Worm (Caenorhabditis elegans): Measurements from ENCODE around the gene T03F7.7.

The T03F7.7 gene

DNA sequence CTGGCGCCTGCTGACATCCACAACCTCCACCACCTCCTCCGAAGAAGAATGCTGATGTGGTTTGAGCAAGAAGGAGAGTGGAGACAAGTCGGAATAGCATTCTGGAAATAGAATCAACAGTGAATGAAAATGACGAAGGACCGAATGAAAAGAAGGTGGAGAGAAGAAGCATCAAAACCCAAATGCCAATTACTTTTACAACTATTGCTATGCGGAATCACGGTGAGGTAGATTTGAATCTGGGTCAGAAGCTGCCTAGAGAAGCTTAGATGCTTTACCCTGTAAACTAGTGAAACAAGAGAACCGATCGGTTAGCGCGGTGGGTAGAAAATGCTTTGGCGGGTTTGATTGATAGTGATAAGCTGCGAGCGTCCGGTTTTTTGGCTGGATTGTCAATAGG, 35.7 kb downstream of the T03F7.7 start, which contains the start of gene grl-7:
Gene grl-7, minus strand, starts transcription at position 101 of the 400 bp plus-strand sequence.
- no peak for TF ChIP-seq sea-2 (GFP tag; optimal IDR thresholded peaks at IDR 0.05)
- no peak for TF ChIP-seq zag-1 (tag; optimal IDR thresholded peaks at IDR 0.05)
- TF ChIP-seq ceh-28 (tag; optimal IDR thresholded peaks at IDR 0.05), result no peak
- TF ChIP-seq nhr-12 (tag; optimal IDR thresholded peaks at IDR 0.05), result no peak
- no peak for TF ChIP-seq elt-1 (tag; optimal IDR thresholded peaks at IDR 0.05)
- TF ChIP-seq lin-39 (tag; optimal IDR thresholded peaks at IDR 0.05), result no peak
- peak; percentile 30 for TF ChIP-seq nhr-43 (tag; optimal IDR thresholded peaks at IDR 0.05; ENCODE audit: poor library complexity, severe bottlenecking)

- peak; percentile 35 for TF ChIP-seq fkh-10 (GFP tag; optimal IDR thresholded peaks at IDR 0.05)
- TF ChIP-seq unc-39 (tag; optimal IDR thresholded peaks at IDR 0.05), result no peak
- TF ChIP-seq elt-1 (tag; optimal IDR thresholded peaks at IDR 0.05), result no peak
These were observed 40.0 kb downstream of the T03F7.7 start for ce11 chrV:11351263-11351662.

- TF ChIP-seq ztf-4 (tag; optimal IDR thresholded peaks at IDR 0.05) (no peak), daf-12 (tag; optimal IDR thresholded peaks at IDR 0.05) (no peak)
These were observed 41.7 kb downstream of the T03F7.7 start, which contains the start of gene npr-25 for ce11 chrV:11352893-11353292. Gene npr-25 (minus strand): TSS chrV:11352993.

DNA sequence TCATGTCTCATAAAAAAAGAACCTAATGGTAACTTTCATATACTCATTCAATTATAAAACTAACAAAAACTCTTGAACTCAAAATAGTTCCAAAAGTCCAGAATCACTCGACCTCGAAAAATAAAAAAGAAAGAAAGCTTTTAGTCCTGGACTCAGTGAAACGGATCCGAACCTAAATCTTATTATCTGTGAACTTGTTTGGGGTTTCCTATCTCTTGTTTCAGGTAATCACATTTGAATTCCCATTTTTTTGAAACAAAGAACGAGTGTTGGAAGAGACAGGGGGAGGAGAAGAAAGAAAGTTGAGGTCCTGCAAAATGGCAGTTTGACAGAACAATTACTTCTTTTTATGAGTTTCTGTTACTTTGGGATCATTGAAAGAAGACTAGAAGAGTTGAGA, 43.0 kb downstream of the T03F7.7 start:
- TF ChIP-seq snpc-4 (tag; optimal IDR thresholded peaks at IDR 0.05) (no peak), ceh-16 (tag; optimal IDR thresholded peaks at IDR 0.05) (no peak), ceh-9 (tag; optimal IDR thresholded peaks at IDR 0.05) (no peak), nhr-77 (tag; optimal IDR thresholded peaks at IDR 0.05) (no peak), fos-1 (tag; optimal IDR thresholded peaks at IDR 0.05) (no peak), fkh-2 (tag; optimal IDR thresholded peaks at IDR 0.05) (no peak), lsy-12 (tag; optimal IDR thresholded peaks at IDR 0.05) (no peak)
